Fruit fly (Drosophila melanogaster) whole organism, pupa: ENCODE data around the gene CG3156.

ENCODE experiments used
- CG32121 ChIP-seq: fragments of 200-800 bp; sonication (Bioruptor generic); IDR thresholded peaks from 2 replicates; pipeline ENCODE4 v1.3.6; 2022; ENCODE audit warnings: missing biosample characterization, missing genetic modification characterization
- D1 ChIP-seq: fragments of 200-800 bp; sonication (Bioruptor generic); optimal IDR thresholded peaks from 2 replicates; lab custom pipeline; 2018; ENCODE audit warnings: missing biosample characterization, mild to moderate bottlenecking, missing genetic modification characterization, moderate library complexity
- EcR ChIP-seq: fragments of 200-800 bp; sonication (Bioruptor generic); optimal IDR thresholded peaks from 3 replicates; lab custom pipeline; 2019; ENCODE audit warnings: missing biosample characterization, missing genetic modification characterization, mild to moderate bottlenecking, moderate library complexity, missing genetic modification reagents
- Snoo ChIP-seq: fragments of 200-800 bp; sonication (Bioruptor generic); optimal IDR thresholded peaks from 3 replicates; lab custom pipeline; 2017; ENCODE audit warnings: missing biosample characterization, mild to moderate bottlenecking, missing genetic modification characterization, inconsistent platforms

DNA sequence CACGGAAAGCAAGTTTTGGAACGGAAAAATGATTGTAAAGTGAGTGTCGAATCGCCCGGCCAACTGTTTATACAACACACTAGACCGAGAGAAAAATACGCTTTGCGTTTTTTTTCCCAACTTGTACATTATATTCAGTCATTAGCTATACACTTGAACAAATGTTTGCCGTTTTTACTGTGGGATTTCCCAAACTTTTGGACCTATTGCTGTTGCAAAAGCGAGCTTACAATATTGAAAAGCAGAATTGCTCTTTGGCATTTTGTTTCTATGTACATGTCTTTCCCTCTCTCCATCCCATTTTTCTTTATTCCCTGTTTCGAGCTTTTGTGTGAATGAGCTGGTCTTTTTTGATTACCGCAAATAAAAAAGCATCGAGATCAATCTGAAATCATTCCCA lies 9.7 kb downstream of the CG3156 start:
- TF ChIP-seq EcR: no peak
- no peak for TF ChIP-seq D1
- TF ChIP-seq CG32121 (GFP tag; lab: Robert Waterston, UW): no peak
- TF ChIP-seq Snoo (tag; lab: Kevin White, UChicago): no peak
